Worm (Caenorhabditis elegans) whole organism, young adult: ENCODE data around the gene C55B6.1.

Experiments used
- ceh-27 ChIP-seq: fragments of 200-800 bp; sonication (Bioruptor generic); optimal IDR thresholded peaks from 2 replicates; lab custom pipeline; 2018; ENCODE audit warnings: mild to moderate bottlenecking, missing genetic modification characterization, moderate library complexity, missing compliant biosample characterization
- him-1 ChIP-seq: sonication (generic microtip); optimal IDR thresholded peaks from 2 replicates; lab custom pipeline; 2016; ENCODE audit warnings: missing genotype, missing genetic modification reagents, missing genetic modification characterization, missing compliant biosample characterization
- madf-6 ChIP-seq: fragments of 200-800 bp; sonication (Bioruptor generic); IDR thresholded peaks from 2 replicates; pipeline ENCODE4 v1.3.6; 2022; ENCODE audit warnings: missing genetic modification reagents, missing genetic modification characterization, missing compliant biosample characterization

ce11 chrX:7242878-7243277, 42.7 kb downstream of the C55B6.1 start, which contains the start of gene F46H5.7:
- TF ChIP-seq madf-6 (GFP tag; lab: Robert Waterston, UW) (no peak), him-1 (tag; lab: Kevin White, UChicago) (no peak), ceh-27 (GFP tag; lab: Kevin White, UChicago) (no peak)
